Worm (Caenorhabditis elegans) whole organism, L4 larva: ENCODE measurements around the gene F35E8.1.

Experiments
- F10B5.3 ChIP-seq: sonication (generic microtip); optimal IDR thresholded peaks from 2 replicates; lab custom pipeline; 2016; ENCODE audit warnings: mild to moderate bottlenecking, missing genetic modification characterization, missing compliant biosample characterization
- Y48G9A.11 ChIP-seq: fragments of 200-800 bp; sonication (Bioruptor generic); IDR thresholded peaks from 2 replicates; pipeline ENCODE4 v1.3.6; 2022; ENCODE audit warnings: missing genetic modification reagents, missing genetic modification characterization, missing compliant biosample characterization
- Y5F2A.4 ChIP-seq: fragments of 200-800 bp; sonication (Bioruptor generic); optimal IDR thresholded peaks from 2 replicates; lab custom pipeline; 2018; ENCODE audit warnings: mild to moderate bottlenecking, missing genetic modification characterization, missing compliant biosample characterization
- aha-1 ChIP-seq: fragments of 150-350 bp; peaks from one replicate; lab custom pipeline; 2014; ENCODE audit warnings: missing biosample characterization, missing genetic modification characterization
- ceh-28 ChIP-seq: fragments of 150-350 bp; optimal IDR thresholded peaks from 2 replicates; lab custom pipeline; 2014; ENCODE audit warnings: missing biosample characterization, missing genetic modification reagents, missing genetic modification characterization
- ceh-62 ChIP-seq: sonication (generic microtip); optimal IDR thresholded peaks from 2 replicates; lab custom pipeline; 2017; ENCODE audit warnings: missing biosample characterization, missing genetic modification characterization
- ces-1 ChIP-seq: fragments of 150-350 bp; sonication (generic microtip); optimal IDR thresholded peaks from 4 replicates; lab custom pipeline; 2014; ENCODE audit warnings: missing biosample characterization, missing genetic modification reagents, missing genetic modification characterization
- egl-43 ChIP-seq: fragments of 200-800 bp; sonication (Bioruptor generic); IDR thresholded peaks from 2 replicates; pipeline ENCODE4 v1.3.6; 2022; ENCODE audit warnings: missing genetic modification reagents, missing genetic modification characterization, missing compliant biosample characterization
- fos-1 ChIP-seq: fragments of 150-350 bp; optimal IDR thresholded peaks from 2 replicates; lab custom pipeline; 2014; ENCODE audit warnings: missing biosample characterization, missing genetic modification characterization
- mdl-1 ChIP-seq, 2 experiments: fragments of 150-350 bp in 1 of 2; sonication (generic microtip) in 1 of 2; optimal IDR thresholded peaks; 2 replicates each; lab custom pipeline; 2014 to 2017; ENCODE audit warnings: missing biosample characterization in 2 of 2, missing genetic modification characterization in 2 of 2
- mep-1 ChIP-seq: fragments of 150-350 bp; sonication (generic microtip); optimal IDR thresholded peaks from 3 replicates; lab custom pipeline; 2014; ENCODE audit warnings: missing biosample characterization, missing genetic modification characterization
- mxl-2 ChIP-seq: fragments of 200-800 bp; sonication (Bioruptor generic); conservative IDR thresholded peaks from 2 replicates; pipeline ENCODE4 v1.3.6; 2022; ENCODE audit warnings: missing genetic modification reagents, missing genetic modification characterization, missing compliant biosample characterization
- nhr-10 ChIP-seq: fragments of 150-350 bp; optimal IDR thresholded peaks from 2 replicates; lab custom pipeline; 2014; ENCODE audit warnings: missing biosample characterization, missing genetic modification characterization
- nhr-102 ChIP-seq: sonication (generic microtip); optimal IDR thresholded peaks from 2 replicates; lab custom pipeline; 2016; ENCODE audit warnings: mild to moderate bottlenecking, missing genetic modification characterization, moderate library complexity, missing compliant biosample characterization
- sdz-12 ChIP-seq: fragments of 200-800 bp; sonication (Bioruptor generic); optimal IDR thresholded peaks from 2 replicates; lab custom pipeline; 2018; ENCODE audit warnings: mild to moderate bottlenecking, missing genetic modification characterization, missing compliant biosample characterization
- skn-1 ChIP-seq: fragments of 150-350 bp; optimal IDR thresholded peaks from 2 replicates; lab custom pipeline; 2014; ENCODE audit warnings: missing biosample characterization, missing genetic modification characterization
- snpc-4 ChIP-seq: fragments of 150-350 bp; optimal IDR thresholded peaks from 2 replicates; lab custom pipeline; 2014; ENCODE audit warnings: missing biosample characterization, missing genetic modification characterization
- unc-39 ChIP-seq: sonication (generic microtip); optimal IDR thresholded peaks from 2 replicates; lab custom pipeline; 2017; ENCODE audit warnings: missing biosample characterization, missing genetic modification characterization
- zfp-2 ChIP-seq: sonication (generic microtip); optimal IDR thresholded peaks from 2 replicates; lab custom pipeline; 2016; ENCODE audit warnings: mild to moderate bottlenecking, missing genetic modification characterization, missing compliant biosample characterization

F35E8.1 gene

DNA sequence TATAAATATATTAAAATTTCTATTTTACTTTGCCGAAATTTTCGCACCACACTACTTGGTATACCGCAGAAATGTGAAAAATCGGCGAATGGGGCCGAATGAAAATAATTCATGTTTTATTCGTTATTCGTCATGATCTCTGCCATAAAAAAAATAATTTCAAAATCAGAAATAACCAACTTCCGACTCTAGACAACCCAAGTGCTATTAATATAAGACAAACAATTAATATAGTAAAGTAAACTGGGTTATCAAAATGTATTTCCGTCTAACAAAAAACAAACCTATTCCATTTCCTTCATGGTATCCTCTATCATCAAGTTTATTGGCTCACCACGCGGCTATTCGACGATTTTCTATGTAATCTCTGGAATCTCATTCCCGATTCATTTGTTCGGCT lies 39.6 kb downstream of the F35E8.1 start, which contains the start of gene srh-293:
TSS of gene srh-293 (plus strand) at position 301 of the 400 bp plus-strand sequence.
- TF ChIP-seq mxl-2: no peak
- TF ChIP-seq ceh-28 (tag; lab: Kevin White, UChicago): no peak
- TF ChIP-seq egl-43: no peak
- no peak for TF ChIP-seq Y5F2A.4 (GFP tag; lab: Kevin White, UChicago)
- TF ChIP-seq mdl-1 (tag; optimal IDR thresholded peaks at IDR 0.05; lab: Kevin White, UChicago): no peak

- TF ChIP-seq fos-1 (tag; lab: Kevin White, UChicago) (no peak), skn-1 (tag; lab: Kevin White, UChicago) (no peak), aha-1 (tag; lab: Kevin White, UChicago) (peak; percentile 46)
Observed at ce11 chrV:15863042-15863441, 42.4 kb downstream of the F35E8.1 start, which contains the start of gene srh-299. Gene srh-299 (plus strand): TSS chrV:15863342.

- no peak for TF ChIP-seq sdz-12 (GFP tag; lab: Kevin White, UChicago)
- TF ChIP-seq Y48G9A.11 (GFP tag; lab: Robert Waterston, UW): no peak
- no peak for TF ChIP-seq ces-1 (GFP tag; lab: Kevin White, UChicago)
- TF ChIP-seq zfp-2 (tag; lab: Kevin White, UChicago): no peak
- no peak for TF ChIP-seq fos-1 (tag; lab: Kevin White, UChicago)
- no peak for TF ChIP-seq snpc-4 (tag; lab: Kevin White, UChicago)
- TF ChIP-seq, all 104 proteins: peak for 0
Observed at ce11 chrV:15862599-15862998, 42.8 kb downstream of the F35E8.1 start, which contains the start of gene srz-12. Gene srz-12 (minus strand): TSS chrV:15862699.

ce11 chrV:15858292-15858691 lies 47.1 kb downstream of the F35E8.1 start, which contains the start of gene srh-148:
Gene srh-148 (minus strand): TSS chrV:15858392.
- no peak for TF ChIP-seq unc-39
- TF ChIP-seq F10B5.3 (tag; lab: Kevin White, UChicago): no peak
- TF ChIP-seq nhr-102 (tag; lab: Kevin White, UChicago): no peak
- no peak for TF ChIP-seq ceh-62 (tag; lab: Kevin White, UChicago)
- TF ChIP-seq nhr-10: no peak
- TF ChIP-seq mep-1 (tag; lab: Kevin White, UChicago): no peak
